Worm (Caenorhabditis elegans) whole organism, late embryonic: ENCODE results near the gene F49E11.7.

Experiments used
- Y22D7AL.16 ChIP-seq: sonication (generic microtip); optimal IDR thresholded peaks from 2 replicates; lab custom pipeline; 2016; ENCODE audit warnings: missing genetic modification characterization, missing compliant biosample characterization
- ceh-24 ChIP-seq: sonication (generic microtip); optimal IDR thresholded peaks from 2 replicates; lab custom pipeline; 2016; ENCODE audit warnings: mild to moderate bottlenecking, missing genetic modification characterization, missing compliant biosample characterization
- eyg-1 ChIP-seq: sonication (generic microtip); optimal IDR thresholded peaks from 2 replicates; lab custom pipeline; 2016; ENCODE audit warnings: missing genotype, missing genetic modification characterization, missing compliant biosample characterization
- nfya-1 ChIP-seq: sonication (generic microtip); optimal IDR thresholded peaks from 2 replicates; lab custom pipeline; 2017; ENCODE audit warnings: missing genetic modification characterization, mild to moderate bottlenecking, missing compliant biosample characterization, antibody characterized with exemption, moderate library complexity

DNA sequence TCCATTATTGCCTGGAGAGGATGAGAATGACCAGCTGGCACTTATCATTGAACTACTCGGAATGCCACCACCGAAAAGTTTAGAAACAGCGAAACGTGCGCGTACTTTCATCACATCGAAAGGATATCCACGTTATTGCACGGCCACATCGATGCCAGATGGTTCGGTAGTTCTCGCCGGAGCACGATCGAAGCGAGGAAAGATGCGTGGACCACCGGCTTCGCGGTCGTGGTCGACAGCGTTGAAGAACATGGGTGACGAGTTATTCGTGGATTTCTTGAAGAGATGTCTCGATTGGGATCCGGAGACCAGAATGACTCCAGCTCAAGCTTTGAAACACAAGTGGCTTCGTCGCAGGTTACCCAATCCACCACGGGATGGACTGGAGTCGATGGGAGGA, 19.2 kb upstream of the F49E11.7 start:
- TF ChIP-seq Y22D7AL.16 (tag; lab: Kevin White, UChicago) (no peak), eyg-1 (tag; lab: Kevin White, UChicago) (no peak), ceh-24 (tag; lab: Kevin White, UChicago) (no peak), nfya-1 (tag; lab: Kevin White, UChicago) (no peak)
